Worm (Caenorhabditis elegans) whole organism, L4 larva: ENCODE data around the gene sdn-1.
A peak's percentile ranks its signal among the peaks of the same experiment; 100 is the strongest.

ENCODE experiments used
- F44E2.7 ChIP-seq: fragments of 200-800 bp; sonication (Bioruptor generic); IDR thresholded peaks from 2 replicates; pipeline ENCODE4 v2.1.2; 2022; ENCODE audit warnings: missing genetic modification characterization, missing compliant biosample characterization
- R02D3.7 ChIP-seq: fragments of 150-350 bp; sonication (generic microtip); optimal IDR thresholded peaks from 3 replicates; lab custom pipeline; 2014; ENCODE audit warnings: missing biosample characterization, missing genetic modification characterization
- Y75B8A.6 ChIP-seq: fragments of 200-800 bp; sonication (Bioruptor generic); IDR thresholded peaks from 2 replicates; pipeline ENCODE4 v1.3.6; 2022; ENCODE audit warnings: missing genetic modification reagents, missing genetic modification characterization, missing compliant biosample characterization
- aly-2 ChIP-seq: sonication (generic microtip); optimal IDR thresholded peaks from 2 replicates; lab custom pipeline; 2018; ENCODE audit warnings: missing biosample characterization, missing genetic modification characterization
- ceh-20 ChIP-seq: fragments of 200-800 bp; sonication (Bioruptor generic); IDR thresholded peaks from 2 replicates; pipeline ENCODE4 v1.3.6; 2022; ENCODE audit warnings: missing genetic modification reagents, missing genetic modification characterization, missing compliant biosample characterization
- ceh-32 ChIP-seq: sonication (generic microtip); optimal IDR thresholded peaks from 2 replicates; lab custom pipeline; 2016; ENCODE audit warnings: mild to moderate bottlenecking, missing genetic modification characterization, missing compliant biosample characterization; ENCODE audit not compliant: poor library complexity
- ceh-44 ChIP-seq: fragments of 200-800 bp; sonication (Bioruptor generic); IDR thresholded peaks from 2 replicates; pipeline ENCODE4 v1.3.6; 2022; ENCODE audit warnings: missing genetic modification reagents, missing genetic modification characterization, missing compliant biosample characterization
- ctbp-1 ChIP-seq: fragments of 200-800 bp; sonication (Bioruptor generic); IDR thresholded peaks from 2 replicates; pipeline ENCODE4 v1.3.6; 2022; ENCODE audit warnings: missing genetic modification reagents, missing genetic modification characterization, missing compliant biosample characterization
- daf-12 ChIP-seq: fragments of 150-350 bp; optimal IDR thresholded peaks from 2 replicates; lab custom pipeline; 2014; ENCODE audit warnings: missing biosample characterization, missing genetic modification reagents, missing genetic modification characterization
- daf-16 ChIP-seq, 3 experiments: sonication (generic microtip); optimal IDR thresholded peaks; 2 replicates each; lab custom pipeline; 2016 to 2017; ENCODE audit warnings: missing genetic modification characterization in 3 of 3, missing genetic modification reagents in 3 of 3, mild to moderate bottlenecking in 2 of 3, missing compliant biosample characterization in 2 of 3, missing biosample characterization in 1 of 3, moderate library complexity in 1 of 3
- dmd-6 ChIP-seq: fragments of 200-800 bp; sonication (Bioruptor generic); IDR thresholded peaks from 2 replicates; pipeline ENCODE4 v1.3.6; 2022; ENCODE audit warnings: missing genetic modification reagents, missing genetic modification characterization, missing compliant biosample characterization
- dpl-1 ChIP-seq: fragments of 150-350 bp; optimal IDR thresholded peaks from 2 replicates; lab custom pipeline; 2014; ENCODE audit warnings: missing biosample characterization, missing genetic modification reagents, missing genetic modification characterization
- duxl-1 ChIP-seq: sonication (generic microtip); optimal IDR thresholded peaks from 2 replicates; lab custom pipeline; 2016; ENCODE audit warnings: mild to moderate bottlenecking, missing genetic modification characterization, moderate library complexity, missing compliant biosample characterization; ENCODE audit not compliant: poor library complexity
- dve-1 ChIP-seq: sonication (generic microtip); optimal IDR thresholded peaks from 2 replicates; lab custom pipeline; 2017; ENCODE audit warnings: antibody characterized with exemption, mild to moderate bottlenecking, missing genetic modification characterization, missing compliant biosample characterization; ENCODE audit not compliant: insufficient read depth
- fos-1 ChIP-seq: fragments of 150-350 bp; optimal IDR thresholded peaks from 2 replicates; lab custom pipeline; 2014; ENCODE audit warnings: missing biosample characterization, missing genetic modification characterization
- gei-8 ChIP-seq: fragments of 200-800 bp; sonication (Bioruptor generic); optimal IDR thresholded peaks from 2 replicates; lab custom pipeline; 2018; ENCODE audit warnings: mild to moderate bottlenecking, missing genetic modification characterization, missing compliant biosample characterization
- hlh-11 ChIP-seq: fragments of 200-800 bp; sonication (Bioruptor generic); optimal IDR thresholded peaks from 2 replicates; lab custom pipeline; 2018; ENCODE audit warnings: mild to moderate bottlenecking, missing genetic modification characterization, missing compliant biosample characterization
- hmg-1.1 ChIP-seq: fragments of 200-800 bp; sonication (Bioruptor generic); IDR thresholded peaks from 2 replicates; pipeline ENCODE4 v1.3.6; 2022; ENCODE audit warnings: missing genetic modification reagents, missing genetic modification characterization, missing compliant biosample characterization
- lin-38 ChIP-seq: fragments of 200-800 bp; sonication (Bioruptor generic); IDR thresholded peaks from 2 replicates; pipeline ENCODE4 v1.3.6; 2022; ENCODE audit warnings: missing genetic modification reagents, missing genetic modification characterization, missing compliant biosample characterization
- lin-39 ChIP-seq: fragments of 150-350 bp; optimal IDR thresholded peaks from 2 replicates; lab custom pipeline; 2014; ENCODE audit warnings: missing biosample characterization, missing genetic modification reagents, missing genetic modification characterization
- lsy-2 ChIP-seq, 2 experiments: fragments of 150-350 bp in 1 of 2; sonication (generic microtip) in 1 of 2; optimal IDR thresholded peaks; 2 replicates each; lab custom pipeline; 2014 to 2017; ENCODE audit warnings: missing biosample characterization in 2 of 2, missing genetic modification characterization in 2 of 2
- madf-9 ChIP-seq: fragments of 200-800 bp; sonication (Bioruptor generic); conservative IDR thresholded peaks from 2 replicates; pipeline ENCODE4 v1.3.6; 2022; ENCODE audit warnings: missing genetic modification reagents, missing genetic modification characterization, missing compliant biosample characterization
- mdt-29 ChIP-seq: fragments of 200-800 bp; sonication (Bioruptor generic); IDR thresholded peaks from 2 replicates; pipeline ENCODE4 v1.3.6; 2022; ENCODE audit warnings: missing genetic modification reagents, missing genetic modification characterization, missing compliant biosample characterization
- mep-1 ChIP-seq: fragments of 150-350 bp; sonication (generic microtip); optimal IDR thresholded peaks from 3 replicates; lab custom pipeline; 2014; ENCODE audit warnings: missing biosample characterization, missing genetic modification characterization
- mes-2 ChIP-seq: sonication (generic microtip); optimal IDR thresholded peaks from 2 replicates; lab custom pipeline; 2016; ENCODE audit warnings: missing genotype, mild to moderate bottlenecking, missing genetic modification characterization, missing compliant biosample characterization; ENCODE audit not compliant: poor library complexity, severe bottlenecking
- nhr-11 ChIP-seq: fragments of 150-350 bp; optimal IDR thresholded peaks from 2 replicates; lab custom pipeline; 2014; ENCODE audit warnings: missing biosample characterization, missing genetic modification characterization
- nhr-237 ChIP-seq: sonication (generic microtip); optimal IDR thresholded peaks from 2 replicates; lab custom pipeline; 2017; ENCODE audit warnings: missing biosample characterization, missing genetic modification characterization
- nhr-25 ChIP-seq: sonication (generic microtip); optimal IDR thresholded peaks from 2 replicates; lab custom pipeline; 2017; ENCODE audit warnings: missing genetic modification characterization, mild to moderate bottlenecking, missing compliant biosample characterization, antibody characterized with exemption, moderate library complexity, borderline replicate concordance; ENCODE audit not compliant: insufficient read depth
- nhr-28 ChIP-seq: fragments of 150-350 bp; optimal IDR thresholded peaks from 2 replicates; lab custom pipeline; 2014; ENCODE audit warnings: missing biosample characterization, missing genetic modification characterization
- nhr-42 ChIP-seq: fragments of 200-800 bp; sonication (Bioruptor generic); IDR thresholded peaks from 2 replicates; pipeline ENCODE4 v1.3.6; 2022; ENCODE audit warnings: missing genetic modification characterization, missing compliant biosample characterization
- nhr-48 ChIP-seq: sonication (generic microtip); optimal IDR thresholded peaks from 2 replicates; lab custom pipeline; 2016; ENCODE audit warnings: mild to moderate bottlenecking, missing genetic modification characterization, missing compliant biosample characterization
- nhr-6 ChIP-seq: fragments of 150-350 bp; optimal IDR thresholded peaks from 2 replicates; lab custom pipeline; 2014; ENCODE audit warnings: missing biosample characterization, missing genetic modification characterization
- nhr-76 ChIP-seq: fragments of 150-350 bp; optimal IDR thresholded peaks from 2 replicates; lab custom pipeline; 2014; ENCODE audit warnings: missing biosample characterization, missing genetic modification characterization
- pha-4 ChIP-seq, 2 experiments: fragments of 150-350 bp in 1 of 2; fragments of 200-800 bp in 1 of 2; sonication (Bioruptor generic) in 1 of 2; IDR thresholded peaks in 1 of 2; optimal IDR thresholded peaks in 1 of 2; 2 replicates each; pipeline versions ENCODE4 v1.3.6 to Lab custom; 2014 to 2022; ENCODE audit warnings: missing genetic modification characterization in 2 of 2, missing genetic modification reagents in 2 of 2, missing biosample characterization in 1 of 2, missing compliant biosample characterization in 1 of 2
- php-3 ChIP-seq: fragments of 200-800 bp; sonication (Bioruptor generic); IDR thresholded peaks from 2 replicates; pipeline ENCODE4 v1.3.6; 2022; ENCODE audit warnings: missing genetic modification reagents, missing genetic modification characterization, missing compliant biosample characterization
- pqm-1 ChIP-seq: sonication (generic microtip); optimal IDR thresholded peaks from 2 replicates; lab custom pipeline; 2017; ENCODE audit warnings: missing biosample characterization, missing genetic modification characterization
- rbr-2 ChIP-seq: sonication (generic microtip); optimal IDR thresholded peaks from 2 replicates; lab custom pipeline; 2016; ENCODE audit warnings: missing genotype, missing genetic modification characterization, missing compliant biosample characterization
- sdz-12 ChIP-seq: fragments of 200-800 bp; sonication (Bioruptor generic); optimal IDR thresholded peaks from 2 replicates; lab custom pipeline; 2018; ENCODE audit warnings: mild to moderate bottlenecking, missing genetic modification characterization, missing compliant biosample characterization
- skn-1 ChIP-seq: fragments of 150-350 bp; optimal IDR thresholded peaks from 2 replicates; lab custom pipeline; 2014; ENCODE audit warnings: missing biosample characterization, missing genetic modification characterization
- spr-1 ChIP-seq: sonication (generic microtip); optimal IDR thresholded peaks from 2 replicates; lab custom pipeline; 2016; ENCODE audit warnings: mild to moderate bottlenecking, missing genetic modification characterization, missing compliant biosample characterization
- tag-97 ChIP-seq: fragments of 200-800 bp; sonication (Bioruptor generic); IDR thresholded peaks from 2 replicates; pipeline ENCODE4 v1.3.6; 2022; ENCODE audit warnings: missing genetic modification characterization, missing compliant biosample characterization
- unc-39 ChIP-seq: sonication (generic microtip); optimal IDR thresholded peaks from 2 replicates; lab custom pipeline; 2017; ENCODE audit warnings: missing biosample characterization, missing genetic modification characterization
- unc-62 ChIP-seq, 3 experiments: fragments of 150-350 bp in 1 of 3; sonication (generic microtip); optimal IDR thresholded peaks in 2 of 3; peaks in 1 of 3; 1 replicate in 1 of 3; 2 replicates in 2 of 3; lab custom pipeline; 2014 to 2017; ENCODE audit warnings: missing biosample characterization in 3 of 3, missing genetic modification characterization in 3 of 3, missing genetic modification reagents in 3 of 3, missing genotype in 1 of 3
- zfp-2 ChIP-seq: sonication (generic microtip); optimal IDR thresholded peaks from 2 replicates; lab custom pipeline; 2016; ENCODE audit warnings: mild to moderate bottlenecking, missing genetic modification characterization, missing compliant biosample characterization
- zip-11 ChIP-seq: fragments of 200-800 bp; sonication (Bioruptor generic); IDR thresholded peaks from 2 replicates; pipeline ENCODE4 v1.3.6; 2022; ENCODE audit warnings: missing genetic modification characterization, missing compliant biosample characterization
- ztf-11 ChIP-seq: fragments of 150-350 bp; optimal IDR thresholded peaks from 2 replicates; lab custom pipeline; 2014; ENCODE audit warnings: missing biosample characterization, missing genetic modification characterization
- ztf-7 ChIP-seq: fragments of 150-350 bp; optimal IDR thresholded peaks from 2 replicates; lab custom pipeline; 2014; ENCODE audit warnings: missing biosample characterization, missing genetic modification characterization

Gene sdn-1

ce11 chrX:10628454-10628853 is 35.3 kb upstream of the sdn-1 start, which contains the start of gene M79.2 (continued):
- TF ChIP-seq aly-2 (tag; lab: Kevin White, UChicago), result no peak
- TF ChIP-seq skn-1 (tag; lab: Kevin White, UChicago), result no peak
- no peak for TF ChIP-seq nhr-25 (tag; lab: Kevin White, UChicago)
- TF ChIP-seq ceh-20 (GFP tag; lab: Robert Waterston, UW), result no peak
- no peak for TF ChIP-seq php-3 (GFP tag; lab: Robert Waterston, UW)
- TF ChIP-seq lsy-2 (tag; optimal IDR thresholded peaks at IDR 0.05; lab: Kevin White, UChicago), result no peak
- no peak for TF ChIP-seq pqm-1 (tag; lab: Kevin White, UChicago)
- TF ChIP-seq unc-39 (tag; lab: Kevin White, UChicago), result no peak
- TF ChIP-seq ztf-11 (tag; lab: Kevin White, UChicago), result no peak
- no peak for TF ChIP-seq lin-38 (GFP tag; lab: Robert Waterston, UW)
- no peak for TF ChIP-seq spr-1
- no peak for TF ChIP-seq tag-97 (GFP tag; lab: Robert Waterston, UW)
- TF ChIP-seq ztf-7 (tag; lab: Kevin White, UChicago), result no peak
- TF ChIP-seq dve-1, result peak; percentile 9
- no peak for TF ChIP-seq nhr-42 (GFP tag; lab: Robert Waterston, UW)
- peak; percentile 37; the same call in 1 of the 2 replicates for TF ChIP-seq dmd-6 (GFP tag; lab: Robert Waterston, UW)
- TF ChIP-seq sdz-12 (GFP tag; lab: Kevin White, UChicago), result no peak
- no peak for TF ChIP-seq nhr-48 (tag; lab: Kevin White, UChicago)
- no peak for TF ChIP-seq ceh-32
- TF ChIP-seq hlh-11, result peak; percentile 9
- TF ChIP-seq ceh-44 (GFP tag; lab: Robert Waterston, UW), result no peak
- TF ChIP-seq, all 104 proteins: peak for 8

ce11 chrX:10624157-10624623 is 31.1 kb upstream of the sdn-1 start, which contains the start of gene abl-1:
abl-1 (minus strand) TSS chrX:10624207.
- TF ChIP-seq lin-38 (GFP tag; lab: Robert Waterston, UW), result peak; percentile 82
- no peak for TF ChIP-seq mes-2 (tag; lab: Kevin White, UChicago)
- no peak for TF ChIP-seq nhr-42 (GFP tag; lab: Robert Waterston, UW)
- TF ChIP-seq ceh-32, result no peak
- peak in 1 of 2 experiments; percentile 88 for TF ChIP-seq unc-62 (GFP tag; optimal IDR thresholded peaks at IDR 0.05 in 1 of 2; lab: Kevin White, UChicago)
- no peak for TF ChIP-seq unc-62 (tag; optimal IDR thresholded peaks at IDR 0.05; lab: Kevin White, UChicago)
- TF ChIP-seq daf-12 (tag; lab: Kevin White, UChicago), result no peak
- no peak for TF ChIP-seq madf-9 (GFP tag; lab: Robert Waterston, UW)
- TF ChIP-seq zip-11 (GFP tag; lab: Robert Waterston, UW), result no peak
- TF ChIP-seq nhr-237 (tag; lab: Kevin White, UChicago), result no peak
- TF ChIP-seq Y75B8A.6, result no peak
- TF ChIP-seq lin-39, result no peak
- TF ChIP-seq nhr-11, result no peak
- peak; percentile 17 for TF ChIP-seq nhr-28 (tag; lab: Kevin White, UChicago)
- TF ChIP-seq fos-1, result no peak
- TF ChIP-seq tag-97 (GFP tag; lab: Robert Waterston, UW), result no peak
- TF ChIP-seq ztf-7 (tag; lab: Kevin White, UChicago), result no peak
- no peak for TF ChIP-seq ctbp-1 (GFP tag; lab: Robert Waterston, UW)
- no peak for TF ChIP-seq dpl-1
- no peak for TF ChIP-seq zfp-2
- peak; percentile 42; the same call in 1 of the 2 replicates for TF ChIP-seq hmg-1.1 (GFP tag; lab: Robert Waterston, UW)
- TF ChIP-seq duxl-1 (tag; lab: Kevin White, UChicago), result no peak
- TF ChIP-seq unc-39 (tag; lab: Kevin White, UChicago), result no peak
- peak; percentile 28 for TF ChIP-seq nhr-6 (tag; lab: Kevin White, UChicago)
- no peak for TF ChIP-seq ztf-11 (tag; lab: Kevin White, UChicago)
- TF ChIP-seq gei-8 (GFP tag; lab: Kevin White, UChicago), result no peak
- TF ChIP-seq rbr-2 (tag; lab: Kevin White, UChicago), result no peak
- TF ChIP-seq lsy-2 (tag; optimal IDR thresholded peaks at IDR 0.05; lab: Kevin White, UChicago), result peak in 1 of 2 experiments; percentile 43
- TF ChIP-seq sdz-12 (GFP tag; lab: Kevin White, UChicago), result no peak
- TF ChIP-seq F44E2.7 (GFP tag; lab: Robert Waterston, UW), result no peak
- no peak for TF ChIP-seq nhr-76 (tag; lab: Kevin White, UChicago)
- no peak for TF ChIP-seq daf-16 (GFP tag; optimal IDR thresholded peaks at IDR 0.05; lab: Kevin White, UChicago)
- no peak for TF ChIP-seq daf-16 (tag; optimal IDR thresholded peaks at IDR 0.05; lab: Kevin White, UChicago)
- TF ChIP-seq pha-4 (GFP tag; IDR thresholded peaks at IDR 0.05; lab: Robert Waterston, UW), result no peak
- peak; percentile 3 for TF ChIP-seq pha-4 (tag; optimal IDR thresholded peaks at IDR 0.05; lab: Kevin White, UChicago)
- no peak for TF ChIP-seq R02D3.7 (tag; lab: Kevin White, UChicago)
- peak; percentile 45 for TF ChIP-seq mep-1
- no peak for TF ChIP-seq mdt-29 (GFP tag; lab: Robert Waterston, UW)
